Worm (Caenorhabditis elegans): ENCODE data around the gene nit-1.

DNA sequence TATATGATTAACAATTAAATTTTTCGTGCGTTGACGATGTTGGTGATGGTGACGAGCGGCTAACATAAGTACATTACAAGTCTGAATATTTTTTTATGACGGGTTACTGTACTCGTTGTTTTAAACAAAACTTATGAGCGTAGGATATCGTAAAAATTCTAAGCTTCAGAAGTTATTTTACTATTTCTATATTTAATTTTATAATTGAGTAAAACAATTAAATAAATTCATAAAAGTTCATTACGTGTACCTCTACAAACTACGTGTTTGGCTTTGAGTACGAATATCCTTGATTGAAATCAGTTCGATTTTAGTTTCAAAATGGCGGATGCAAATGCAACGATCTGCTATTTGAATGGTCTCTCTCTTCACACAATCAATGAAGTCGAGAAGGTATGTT, 6.1 kb downstream of the nit-1 start, which contains the start of gene F37A8.1:
- TF ChIP-seq Y56A3A.18 (GFP tag; IDR thresholded peaks at IDR 0.05): no peak
- TF ChIP-seq egrh-3 (GFP tag; IDR thresholded peaks at IDR 0.05): no peak
- no peak for TF ChIP-seq F33H1.4 (GFP tag; IDR thresholded peaks at IDR 0.05)
- no peak for TF ChIP-seq pha-4 (tag; optimal IDR thresholded peaks at IDR 0.05)
- no peak for TF ChIP-seq pbrm-1 (GFP tag; IDR thresholded peaks at IDR 0.05)
- no peak for TF ChIP-seq B0336.3 (GFP tag; IDR thresholded peaks at IDR 0.05)
- TF ChIP-seq snpc-4 (GFP tag; optimal IDR thresholded peaks at IDR 0.05): no peak
- TF ChIP-seq snpc-4 (tag; optimal IDR thresholded peaks at IDR 0.05): no peak
- no peak for TF ChIP-seq ama-1 (optimal IDR thresholded peaks at IDR 0.05)
- TF ChIP-seq ama-1 (GFP tag; optimal IDR thresholded peaks at IDR 0.05): no peak
- no peak for TF ChIP-seq ets-4 (GFP tag; optimal IDR thresholded peaks at IDR 0.05)
- no peak for TF ChIP-seq efl-1 (GFP tag; optimal IDR thresholded peaks at IDR 0.05)
- no peak for TF ChIP-seq him-1 (tag; optimal IDR thresholded peaks at IDR 0.05)
- TF ChIP-seq ceh-79 (tag; optimal IDR thresholded peaks at IDR 0.05): no peak
- no peak for TF ChIP-seq zim-3 (tag; optimal IDR thresholded peaks at IDR 0.05)
- no peak for TF ChIP-seq Y67H2A.10 (GFP tag; conservative IDR thresholded peaks at IDR 0.05)

Measured in whole organism, young adult.